Worm (Caenorhabditis elegans) whole organism, L4 larva: ENCODE data around the gene clec-151.

Experiments
- D1046.2 ChIP-seq: fragments of 200-800 bp; sonication (Bioruptor generic); IDR thresholded peaks from 2 replicates; pipeline ENCODE4 v1.3.6; 2022; ENCODE audit warnings: missing genetic modification characterization, missing compliant biosample characterization
- F37D6.2 ChIP-seq: sonication (generic microtip); optimal IDR thresholded peaks from 2 replicates; lab custom pipeline; 2016; ENCODE audit warnings: mild to moderate bottlenecking, missing genetic modification characterization, missing compliant biosample characterization
- ZK337.2 ChIP-seq: fragments of 200-800 bp; sonication (Bioruptor generic); IDR thresholded peaks from 2 replicates; pipeline ENCODE4 v1.3.6; 2022; ENCODE audit warnings: missing genetic modification reagents, missing genetic modification characterization, missing compliant biosample characterization
- aha-1 ChIP-seq: fragments of 150-350 bp; peaks from one replicate; lab custom pipeline; 2014; ENCODE audit warnings: missing biosample characterization, missing genetic modification characterization
- ceh-20 ChIP-seq: fragments of 200-800 bp; sonication (Bioruptor generic); IDR thresholded peaks from 2 replicates; pipeline ENCODE4 v1.3.6; 2022; ENCODE audit warnings: missing genetic modification reagents, missing genetic modification characterization, missing compliant biosample characterization
- ceh-32 ChIP-seq: sonication (generic microtip); optimal IDR thresholded peaks from 2 replicates; lab custom pipeline; 2016; ENCODE audit warnings: mild to moderate bottlenecking, missing genetic modification characterization, missing compliant biosample characterization; ENCODE audit not compliant: poor library complexity
- ceh-62 ChIP-seq: sonication (generic microtip); optimal IDR thresholded peaks from 2 replicates; lab custom pipeline; 2017; ENCODE audit warnings: missing biosample characterization, missing genetic modification characterization
- cey-2 ChIP-seq: sonication (generic microtip); optimal IDR thresholded peaks from 3 replicates; lab custom pipeline; 2017; ENCODE audit warnings: missing genetic modification characterization, mild to moderate bottlenecking, missing compliant biosample characterization, antibody characterized with exemption, borderline replicate concordance; ENCODE audit not compliant: insufficient read depth
- daf-19 ChIP-seq: fragments of 200-800 bp; sonication (Bioruptor generic); conservative IDR thresholded peaks from 2 replicates; pipeline ENCODE4 v1.3.6; 2022; ENCODE audit warnings: missing genetic modification characterization, missing compliant biosample characterization
- daf-8 ChIP-seq: fragments of 200-800 bp; sonication (Bioruptor generic); IDR thresholded peaks from 2 replicates; pipeline ENCODE4 v1.3.6; 2022; ENCODE audit warnings: missing genetic modification characterization, missing compliant biosample characterization
- dve-1 ChIP-seq: sonication (generic microtip); optimal IDR thresholded peaks from 2 replicates; lab custom pipeline; 2017; ENCODE audit warnings: antibody characterized with exemption, mild to moderate bottlenecking, missing genetic modification characterization, missing compliant biosample characterization; ENCODE audit not compliant: insufficient read depth
- egl-43 ChIP-seq: fragments of 200-800 bp; sonication (Bioruptor generic); IDR thresholded peaks from 2 replicates; pipeline ENCODE4 v1.3.6; 2022; ENCODE audit warnings: missing genetic modification reagents, missing genetic modification characterization, missing compliant biosample characterization
- fkh-10 ChIP-seq: fragments of 150-350 bp; optimal IDR thresholded peaks from 2 replicates; lab custom pipeline; 2014; ENCODE audit warnings: missing biosample characterization, missing genetic modification reagents, missing genetic modification characterization
- gei-8 ChIP-seq: fragments of 200-800 bp; sonication (Bioruptor generic); optimal IDR thresholded peaks from 2 replicates; lab custom pipeline; 2018; ENCODE audit warnings: mild to moderate bottlenecking, missing genetic modification characterization, missing compliant biosample characterization
- hlh-11 ChIP-seq: fragments of 200-800 bp; sonication (Bioruptor generic); optimal IDR thresholded peaks from 2 replicates; lab custom pipeline; 2018; ENCODE audit warnings: mild to moderate bottlenecking, missing genetic modification characterization, missing compliant biosample characterization
- hlh-30 ChIP-seq: sonication (generic microtip); optimal IDR thresholded peaks from 2 replicates; lab custom pipeline; 2017; ENCODE audit warnings: antibody characterized with exemption, mild to moderate bottlenecking, missing genetic modification characterization, missing compliant biosample characterization; ENCODE audit not compliant: insufficient read depth
- hmg-1.1 ChIP-seq: fragments of 200-800 bp; sonication (Bioruptor generic); IDR thresholded peaks from 2 replicates; pipeline ENCODE4 v1.3.6; 2022; ENCODE audit warnings: missing genetic modification reagents, missing genetic modification characterization, missing compliant biosample characterization
- lim-7 ChIP-seq: fragments of 200-800 bp; sonication (Bioruptor generic); IDR thresholded peaks from 2 replicates; pipeline ENCODE4 v1.3.6; 2022; ENCODE audit warnings: missing genetic modification characterization, missing compliant biosample characterization
- lin-13 ChIP-seq: fragments of 150-350 bp; optimal IDR thresholded peaks from 2 replicates; lab custom pipeline; 2014; ENCODE audit warnings: missing biosample characterization, missing genetic modification reagents, missing genetic modification characterization
- lir-3 ChIP-seq: sonication (generic microtip); optimal IDR thresholded peaks from 2 replicates; lab custom pipeline; 2016; ENCODE audit warnings: mild to moderate bottlenecking, missing genetic modification characterization, missing compliant biosample characterization
- madf-9 ChIP-seq: fragments of 200-800 bp; sonication (Bioruptor generic); conservative IDR thresholded peaks from 2 replicates; pipeline ENCODE4 v1.3.6; 2022; ENCODE audit warnings: missing genetic modification reagents, missing genetic modification characterization, missing compliant biosample characterization
- mdl-1 ChIP-seq, 2 experiments: fragments of 150-350 bp in 1 of 2; sonication (generic microtip) in 1 of 2; optimal IDR thresholded peaks; 2 replicates each; lab custom pipeline; 2014 to 2017; ENCODE audit warnings: missing biosample characterization in 2 of 2, missing genetic modification characterization in 2 of 2
- mdt-29 ChIP-seq: fragments of 200-800 bp; sonication (Bioruptor generic); IDR thresholded peaks from 2 replicates; pipeline ENCODE4 v1.3.6; 2022; ENCODE audit warnings: missing genetic modification reagents, missing genetic modification characterization, missing compliant biosample characterization
- mep-1 ChIP-seq: fragments of 150-350 bp; sonication (generic microtip); optimal IDR thresholded peaks from 3 replicates; lab custom pipeline; 2014; ENCODE audit warnings: missing biosample characterization, missing genetic modification characterization
- mes-2 ChIP-seq: sonication (generic microtip); optimal IDR thresholded peaks from 2 replicates; lab custom pipeline; 2016; ENCODE audit warnings: missing genotype, mild to moderate bottlenecking, missing genetic modification characterization, missing compliant biosample characterization; ENCODE audit not compliant: poor library complexity, severe bottlenecking
- nhr-102 ChIP-seq: sonication (generic microtip); optimal IDR thresholded peaks from 2 replicates; lab custom pipeline; 2016; ENCODE audit warnings: mild to moderate bottlenecking, missing genetic modification characterization, moderate library complexity, missing compliant biosample characterization
- nhr-237 ChIP-seq: sonication (generic microtip); optimal IDR thresholded peaks from 2 replicates; lab custom pipeline; 2017; ENCODE audit warnings: missing biosample characterization, missing genetic modification characterization
- nhr-25 ChIP-seq: sonication (generic microtip); optimal IDR thresholded peaks from 2 replicates; lab custom pipeline; 2017; ENCODE audit warnings: missing genetic modification characterization, mild to moderate bottlenecking, missing compliant biosample characterization, antibody characterized with exemption, moderate library complexity, borderline replicate concordance; ENCODE audit not compliant: insufficient read depth
- nhr-28 ChIP-seq: fragments of 150-350 bp; optimal IDR thresholded peaks from 2 replicates; lab custom pipeline; 2014; ENCODE audit warnings: missing biosample characterization, missing genetic modification characterization
- nhr-48 ChIP-seq: sonication (generic microtip); optimal IDR thresholded peaks from 2 replicates; lab custom pipeline; 2016; ENCODE audit warnings: mild to moderate bottlenecking, missing genetic modification characterization, missing compliant biosample characterization
- nhr-76 ChIP-seq: fragments of 150-350 bp; optimal IDR thresholded peaks from 2 replicates; lab custom pipeline; 2014; ENCODE audit warnings: missing biosample characterization, missing genetic modification characterization
- pha-4 ChIP-seq, 2 experiments: fragments of 150-350 bp in 1 of 2; fragments of 200-800 bp in 1 of 2; sonication (Bioruptor generic) in 1 of 2; IDR thresholded peaks in 1 of 2; optimal IDR thresholded peaks in 1 of 2; 2 replicates each; pipeline versions ENCODE4 v1.3.6 to Lab custom; 2014 to 2022; ENCODE audit warnings: missing genetic modification characterization in 2 of 2, missing genetic modification reagents in 2 of 2, missing biosample characterization in 1 of 2, missing compliant biosample characterization in 1 of 2
- php-3 ChIP-seq: fragments of 200-800 bp; sonication (Bioruptor generic); IDR thresholded peaks from 2 replicates; pipeline ENCODE4 v1.3.6; 2022; ENCODE audit warnings: missing genetic modification reagents, missing genetic modification characterization, missing compliant biosample characterization
- pqm-1 ChIP-seq: sonication (generic microtip); optimal IDR thresholded peaks from 2 replicates; lab custom pipeline; 2017; ENCODE audit warnings: missing biosample characterization, missing genetic modification characterization
- rbr-2 ChIP-seq: sonication (generic microtip); optimal IDR thresholded peaks from 2 replicates; lab custom pipeline; 2016; ENCODE audit warnings: missing genotype, missing genetic modification characterization, missing compliant biosample characterization
- set-16 ChIP-seq: fragments of 200-800 bp; sonication (Bioruptor generic); IDR thresholded peaks from 2 replicates; pipeline ENCODE4 v1.3.6; 2022; ENCODE audit warnings: missing genetic modification reagents, missing genetic modification characterization, missing compliant biosample characterization
- snpc-4 ChIP-seq: fragments of 150-350 bp; optimal IDR thresholded peaks from 2 replicates; lab custom pipeline; 2014; ENCODE audit warnings: missing biosample characterization, missing genetic modification characterization
- tag-97 ChIP-seq: fragments of 200-800 bp; sonication (Bioruptor generic); IDR thresholded peaks from 2 replicates; pipeline ENCODE4 v1.3.6; 2022; ENCODE audit warnings: missing genetic modification characterization, missing compliant biosample characterization
- unc-62 ChIP-seq, 3 experiments: fragments of 150-350 bp in 1 of 3; sonication (generic microtip); optimal IDR thresholded peaks in 2 of 3; peaks in 1 of 3; 1 replicate in 1 of 3; 2 replicates in 2 of 3; lab custom pipeline; 2014 to 2017; ENCODE audit warnings: missing biosample characterization in 3 of 3, missing genetic modification characterization in 3 of 3, missing genetic modification reagents in 3 of 3, missing genotype in 1 of 3
- zfp-2 ChIP-seq: sonication (generic microtip); optimal IDR thresholded peaks from 2 replicates; lab custom pipeline; 2016; ENCODE audit warnings: mild to moderate bottlenecking, missing genetic modification characterization, missing compliant biosample characterization
- ztf-7 ChIP-seq: fragments of 150-350 bp; optimal IDR thresholded peaks from 2 replicates; lab custom pipeline; 2014; ENCODE audit warnings: missing biosample characterization, missing genetic modification characterization

clec-151 gene

ce11 chrIII:4658384-4658844 lies 30.1 kb downstream of the clec-151 start, which contains the start of gene cdka-1 (continued):
- no peak for TF ChIP-seq tag-97 (GFP tag; lab: Robert Waterston, UW)
- TF ChIP-seq gei-8 (GFP tag; lab: Kevin White, UChicago): no peak
- no peak for TF ChIP-seq mes-2 (tag; lab: Kevin White, UChicago)

ce11 chrIII:4659426-4659825 lies 31.2 kb downstream of the clec-151 start:
- peak; percentile 98 for TF ChIP-seq aha-1 (tag; lab: Kevin White, UChicago)
- peak in 1 of 2 experiments; percentile 65 for TF ChIP-seq unc-62 (GFP tag; optimal IDR thresholded peaks at IDR 0.05 in 1 of 2; lab: Kevin White, UChicago)
- TF ChIP-seq unc-62 (tag; optimal IDR thresholded peaks at IDR 0.05; lab: Kevin White, UChicago): no peak
- no peak for TF ChIP-seq ceh-62 (tag; lab: Kevin White, UChicago)

ce11 chrIII:4665272-4665671 lies 37.0 kb downstream of the clec-151 start, which contains the start of gene T23F11.4:
T23F11.4 (minus strand) TSS chrIII:4665372.
- no peak for TF ChIP-seq zfp-2 (tag; lab: Kevin White, UChicago)
- peak; percentile 16 for TF ChIP-seq aha-1 (tag; lab: Kevin White, UChicago)
- no peak for TF ChIP-seq hmg-1.1 (GFP tag; lab: Robert Waterston, UW)

- TF ChIP-seq ceh-20 (GFP tag; lab: Robert Waterston, UW): no peak
- no peak for TF ChIP-seq lir-3 (tag; lab: Kevin White, UChicago)
- peak; percentile 59 for TF ChIP-seq hlh-11 (tag; lab: Kevin White, UChicago)
- no peak for TF ChIP-seq madf-9 (GFP tag; lab: Robert Waterston, UW)
- peak in 1 of 2 experiments; percentile 82 for TF ChIP-seq unc-62 (GFP tag; optimal IDR thresholded peaks at IDR 0.05 in 1 of 2; lab: Kevin White, UChicago)
- TF ChIP-seq unc-62 (tag; optimal IDR thresholded peaks at IDR 0.05; lab: Kevin White, UChicago): no peak
- peak; percentile 62; the same call in 1 of the 2 replicates for TF ChIP-seq hmg-1.1 (GFP tag; lab: Robert Waterston, UW)
- no peak for TF ChIP-seq tag-97 (GFP tag; lab: Robert Waterston, UW)
- TF ChIP-seq egl-43: no peak
- TF ChIP-seq daf-19 (GFP tag; lab: Robert Waterston, UW): no peak
- TF ChIP-seq nhr-25 (tag; lab: Kevin White, UChicago): peak; percentile 66
- TF ChIP-seq rbr-2 (tag; lab: Kevin White, UChicago): peak; percentile 70
- peak; percentile 26 to 78 for TF ChIP-seq mdl-1 (tag; optimal IDR thresholded peaks at IDR 0.05; lab: Kevin White, UChicago)
- TF ChIP-seq pqm-1 (tag; lab: Kevin White, UChicago): no peak
- no peak for TF ChIP-seq dve-1
- no peak for TF ChIP-seq fkh-10 (GFP tag; lab: Kevin White, UChicago)
- no peak for TF ChIP-seq ZK337.2 (GFP tag; lab: Robert Waterston, UW)
- TF ChIP-seq D1046.2 (GFP tag; lab: Robert Waterston, UW): no peak
- no peak for TF ChIP-seq nhr-102 (tag; lab: Kevin White, UChicago)
- no peak for TF ChIP-seq php-3 (GFP tag; lab: Robert Waterston, UW)
- TF ChIP-seq ceh-32 (tag; lab: Kevin White, UChicago): no peak
- TF ChIP-seq ztf-7 (tag; lab: Kevin White, UChicago): no peak
- TF ChIP-seq snpc-4: no peak
- TF ChIP-seq lim-7 (GFP tag; lab: Robert Waterston, UW): no peak
- TF ChIP-seq mdt-29 (GFP tag; lab: Robert Waterston, UW): no peak
- no peak for TF ChIP-seq nhr-237 (tag; lab: Kevin White, UChicago)
- peak; percentile 39 for TF ChIP-seq nhr-28 (tag; lab: Kevin White, UChicago)
- TF ChIP-seq mep-1 (tag; lab: Kevin White, UChicago): peak; percentile 59
- no peak for TF ChIP-seq lin-13 (GFP tag; lab: Kevin White, UChicago)
- no peak for TF ChIP-seq nhr-76 (tag; lab: Kevin White, UChicago)
- TF ChIP-seq pha-4 (GFP tag; IDR thresholded peaks at IDR 0.05; lab: Robert Waterston, UW): no peak
- no peak for TF ChIP-seq pha-4 (tag; optimal IDR thresholded peaks at IDR 0.05; lab: Kevin White, UChicago)
- TF ChIP-seq F37D6.2: no peak
- TF ChIP-seq hlh-30 (tag; lab: Kevin White, UChicago): peak; percentile 46
- no peak for TF ChIP-seq nhr-48 (tag; lab: Kevin White, UChicago)
- no peak for TF ChIP-seq cey-2
- TF ChIP-seq daf-8 (GFP tag; lab: Robert Waterston, UW): no peak
- TF ChIP-seq set-16: peak; percentile 63
Measured at ce11 chrIII:4666753-4667400, 38.6 kb downstream of the clec-151 start.
